Worm (Caenorhabditis elegans) whole organism, L3 larva: Measurements from ENCODE around the gene Y47D7A.13.

ENCODE experiments used
- R02D3.7 ChIP-seq: fragments of 150-350 bp; optimal IDR thresholded peaks from 2 replicates; lab custom pipeline; 2014; ENCODE audit warnings: missing biosample characterization, missing genetic modification characterization
- aly-2 ChIP-seq: fragments of 150-350 bp; optimal IDR thresholded peaks from 2 replicates; lab custom pipeline; 2014; ENCODE audit warnings: missing biosample characterization, missing genetic modification characterization
- ceh-9 ChIP-seq: sonication (generic microtip); optimal IDR thresholded peaks from 2 replicates; lab custom pipeline; 2018; ENCODE audit warnings: missing biosample characterization, missing genetic modification characterization
- snpc-4 ChIP-seq: fragments of 150-350 bp; optimal IDR thresholded peaks from 2 replicates; lab custom pipeline; 2014; ENCODE audit warnings: missing biosample characterization, missing genetic modification characterization

ce11 chrV:4419767-4420322, 15.9 kb downstream of the Y47D7A.13 start, which contains the start of the genes Y47D7A.7 and Y47D7A.2:
- TF ChIP-seq R02D3.7 (tag; lab: Kevin White, UChicago) (no peak), aly-2 (tag; lab: Kevin White, UChicago) (no peak), snpc-4 (tag; lab: Kevin White, UChicago) (no peak), ceh-9 (no peak)
